Worm (Caenorhabditis elegans) whole organism, L3 larva: Measurements from ENCODE around the gene B0035.13.

ENCODE experiments used
- ZK546.5 ChIP-seq: sonication (generic microtip); optimal IDR thresholded peaks from 2 replicates; lab custom pipeline; 2017; ENCODE audit warnings: missing biosample characterization, missing genetic modification characterization
- ceh-16 ChIP-seq: sonication (generic microtip); optimal IDR thresholded peaks from 2 replicates; lab custom pipeline; 2017; ENCODE audit warnings: missing biosample characterization, missing genetic modification characterization
- ceh-28 ChIP-seq: fragments of 150-350 bp; optimal IDR thresholded peaks from 2 replicates; lab custom pipeline; 2014; ENCODE audit warnings: missing biosample characterization, missing genetic modification reagents, missing genetic modification characterization
- ceh-9 ChIP-seq: sonication (generic microtip); optimal IDR thresholded peaks from 2 replicates; lab custom pipeline; 2018; ENCODE audit warnings: missing biosample characterization, missing genetic modification characterization
- daf-12 ChIP-seq: fragments of 150-350 bp; optimal IDR thresholded peaks from 2 replicates; lab custom pipeline; 2014; ENCODE audit warnings: missing biosample characterization, missing genetic modification reagents, missing genetic modification characterization
- egl-27 ChIP-seq: sonication (generic microtip); optimal IDR thresholded peaks from 4 replicates; lab custom pipeline; 2017; ENCODE audit warnings: missing biosample characterization, missing genetic modification reagents, missing genetic modification characterization
- egl-5 ChIP-seq: fragments of 150-350 bp; optimal IDR thresholded peaks from 2 replicates; lab custom pipeline; 2017; ENCODE audit warnings: missing biosample characterization, missing genetic modification reagents, missing genetic modification characterization, inconsistent platforms
- elt-1 ChIP-seq: fragments of 150-350 bp; optimal IDR thresholded peaks from 2 replicates; lab custom pipeline; 2014; ENCODE audit warnings: missing biosample characterization, missing genetic modification characterization
- elt-2 ChIP-seq: sonication (generic microtip); optimal IDR thresholded peaks from 2 replicates; lab custom pipeline; 2016; ENCODE audit warnings: missing genetic modification reagents, mild to moderate bottlenecking, missing genetic modification characterization, missing compliant biosample characterization
- eor-1 ChIP-seq, 2 experiments: fragments of 150-350 bp; optimal IDR thresholded peaks; 2 replicates each; lab custom pipeline; 2014 to 2018; ENCODE audit warnings: missing biosample characterization in 2 of 2, missing genetic modification characterization in 2 of 2
- fkh-2 ChIP-seq: fragments of 150-350 bp; optimal IDR thresholded peaks from 2 replicates; lab custom pipeline; 2014; ENCODE audit warnings: missing biosample characterization, missing genetic modification reagents, missing genetic modification characterization
- fos-1 ChIP-seq: fragments of 150-350 bp; optimal IDR thresholded peaks from 2 replicates; lab custom pipeline; 2014; ENCODE audit warnings: missing biosample characterization, missing genetic modification characterization
- hmg-11 ChIP-seq: sonication (generic microtip); optimal IDR thresholded peaks from 2 replicates; lab custom pipeline; 2016; ENCODE audit warnings: missing genetic modification characterization, missing compliant biosample characterization
- lin-39 ChIP-seq: fragments of 150-350 bp; optimal IDR thresholded peaks from 2 replicates; lab custom pipeline; 2018; ENCODE audit warnings: missing biosample characterization, missing genetic modification reagents, missing genetic modification characterization
- lsy-12 ChIP-seq: sonication (generic microtip); optimal IDR thresholded peaks from 2 replicates; lab custom pipeline; 2016; ENCODE audit warnings: mild to moderate bottlenecking, missing genetic modification characterization, missing compliant biosample characterization
- mdl-1 ChIP-seq: fragments of 150-350 bp; optimal IDR thresholded peaks from 2 replicates; lab custom pipeline; 2014; ENCODE audit warnings: missing biosample characterization, missing genetic modification characterization
- mml-1 ChIP-seq: fragments of 150-350 bp; sonication (generic microtip); optimal IDR thresholded peaks from 3 replicates; lab custom pipeline; 2014; ENCODE audit warnings: missing biosample characterization, missing genetic modification characterization
- nfya-1 ChIP-seq: sonication (generic microtip); optimal IDR thresholded peaks from 2 replicates; lab custom pipeline; 2017; ENCODE audit warnings: missing genetic modification characterization, mild to moderate bottlenecking, missing compliant biosample characterization, antibody characterized with exemption, moderate library complexity; ENCODE audit not compliant: insufficient read depth
- nhr-11 ChIP-seq: fragments of 150-350 bp; optimal IDR thresholded peaks from 2 replicates; lab custom pipeline; 2014; ENCODE audit warnings: missing biosample characterization, missing genetic modification characterization
- nhr-23 ChIP-seq: fragments of 150-350 bp; optimal IDR thresholded peaks from 2 replicates; lab custom pipeline; 2014; ENCODE audit warnings: missing biosample characterization, missing genetic modification reagents, missing genetic modification characterization
- nhr-237 ChIP-seq: fragments of 150-350 bp; optimal IDR thresholded peaks from 2 replicates; lab custom pipeline; 2014; ENCODE audit warnings: missing biosample characterization, missing genetic modification characterization
- nhr-28 ChIP-seq: fragments of 150-350 bp; optimal IDR thresholded peaks from 2 replicates; lab custom pipeline; 2014; ENCODE audit warnings: missing biosample characterization, missing genetic modification characterization
- nhr-76 ChIP-seq: fragments of 150-350 bp; sonication (generic microtip); optimal IDR thresholded peaks from 5 replicates; lab custom pipeline; 2014; ENCODE audit warnings: missing biosample characterization, missing genetic modification characterization
- nhr-77 ChIP-seq: fragments of 150-350 bp; optimal IDR thresholded peaks from 2 replicates; lab custom pipeline; 2014; ENCODE audit warnings: missing biosample characterization, missing genetic modification characterization
- pqm-1 ChIP-seq: fragments of 150-350 bp; optimal IDR thresholded peaks from 2 replicates; lab custom pipeline; 2017; ENCODE audit warnings: missing biosample characterization, missing genetic modification characterization, inconsistent platforms
- sea-2 ChIP-seq: fragments of 150-350 bp; sonication (generic microtip); optimal IDR thresholded peaks from 4 replicates; lab custom pipeline; 2014; ENCODE audit warnings: missing biosample characterization, missing genetic modification reagents, missing genetic modification characterization
- skn-1 ChIP-seq: fragments of 150-350 bp; optimal IDR thresholded peaks from 2 replicates; lab custom pipeline; 2014; ENCODE audit warnings: missing biosample characterization, missing genetic modification characterization
- snpc-4 ChIP-seq: fragments of 150-350 bp; optimal IDR thresholded peaks from 2 replicates; lab custom pipeline; 2014; ENCODE audit warnings: missing biosample characterization, missing genetic modification characterization
- tbx-2 ChIP-seq: sonication (generic microtip); optimal IDR thresholded peaks from 2 replicates; lab custom pipeline; 2016; ENCODE audit warnings: mild to moderate bottlenecking, missing genetic modification characterization, missing compliant biosample characterization
- unc-39 ChIP-seq: sonication (generic microtip); optimal IDR thresholded peaks from 4 replicates; lab custom pipeline; 2017; ENCODE audit warnings: missing biosample characterization, missing genetic modification characterization
- ztf-4 ChIP-seq: fragments of 150-350 bp; optimal IDR thresholded peaks from 2 replicates; lab custom pipeline; 2014; ENCODE audit warnings: missing biosample characterization, missing genetic modification characterization

B0035.13 gene

ce11 chrIV:11306548-11306947, at the start of gene B0035.13:
Gene B0035.13, minus strand, starts transcription at chrIV:11306720.
- TF ChIP-seq nhr-77 (tag; lab: Kevin White, UChicago) (no peak), eor-1 (tag; optimal IDR thresholded peaks at IDR 0.05; lab: Kevin White, UChicago) (no peak), elt-2 (tag; lab: Kevin White, UChicago) (peak; percentile 61), nhr-23 (tag; lab: Kevin White, UChicago) (no peak), lin-39 (no peak), ceh-9 (tag; lab: Kevin White, UChicago) (no peak)

ce11 chrIV:11353946-11354458, 47.5 kb upstream of the B0035.13 start, which contains the start of gene T01G1.2:
Gene T01G1.2, plus strand, starts transcription at chrIV:11354408.
- no peak for TF ChIP-seq ceh-28 (tag; lab: Kevin White, UChicago)
- TF ChIP-seq nfya-1 (tag; lab: Kevin White, UChicago), result peak; percentile 59
- peak; percentile 87 for TF ChIP-seq lin-39
- TF ChIP-seq hmg-11 (tag; lab: Kevin White, UChicago), result peak; percentile 15
- peak; percentile 56 for TF ChIP-seq elt-1 (tag; lab: Kevin White, UChicago)
- TF ChIP-seq nhr-11 (tag; lab: Kevin White, UChicago), result no peak
- TF ChIP-seq skn-1 (tag; lab: Kevin White, UChicago), result peak; percentile 29
- TF ChIP-seq egl-5, result peak; percentile 62

ce11 chrIV:11352768-11353167, 46.2 kb upstream of the B0035.13 start:
- TF ChIP-seq ceh-16 (tag; lab: Kevin White, UChicago), result no peak
- no peak for TF ChIP-seq nhr-76
- TF ChIP-seq lin-39, result no peak
- TF ChIP-seq nhr-11 (tag; lab: Kevin White, UChicago), result peak; percentile 8
- no peak for TF ChIP-seq nfya-1 (tag; lab: Kevin White, UChicago)

- TF ChIP-seq nhr-237 (tag; lab: Kevin White, UChicago) (no peak), lsy-12 (no peak), tbx-2 (tag; lab: Kevin White, UChicago) (no peak), nhr-23 (tag; lab: Kevin White, UChicago) (no peak), sea-2 (GFP tag; lab: Kevin White, UChicago) (no peak), mml-1 (tag; lab: Kevin White, UChicago) (no peak), mdl-1 (tag; lab: Kevin White, UChicago) (no peak), fkh-2 (no peak), daf-12 (tag; lab: Kevin White, UChicago) (no peak), fos-1 (tag; lab: Kevin White, UChicago) (no peak), pqm-1 (tag; lab: Kevin White, UChicago) (no peak), ztf-4 (tag; lab: Kevin White, UChicago) (no peak), egl-27 (tag; lab: Kevin White, UChicago) (no peak), snpc-4 (tag; lab: Kevin White, UChicago) (no peak)
- TF ChIP-seq, all 47 proteins: peak for 0
Observed at ce11 chrIV:11351563-11351962, 45.0 kb upstream of the B0035.13 start.

ce11 chrIV:11350809-11351208, 44.3 kb upstream of the B0035.13 start:
- peak; percentile 29 for TF ChIP-seq lin-39
- TF ChIP-seq nfya-1 (tag; lab: Kevin White, UChicago), result peak; percentile 13
- TF ChIP-seq elt-1 (tag; lab: Kevin White, UChicago), result no peak

ce11 chrIV:11349747-11350146, 43.2 kb upstream of the B0035.13 start:
- peak; percentile 62 for TF ChIP-seq lin-39
- TF ChIP-seq ztf-4 (tag; lab: Kevin White, UChicago), result no peak
- no peak for TF ChIP-seq nhr-28
- TF ChIP-seq ZK546.5 (tag; lab: Kevin White, UChicago), result no peak
- TF ChIP-seq unc-39, result no peak
- no peak for TF ChIP-seq pqm-1 (tag; lab: Kevin White, UChicago)
- peak; percentile 41 for TF ChIP-seq nfya-1 (tag; lab: Kevin White, UChicago)
- no peak for TF ChIP-seq sea-2 (GFP tag; lab: Kevin White, UChicago)
